Worm (Caenorhabditis elegans) whole organism, early embryonic: ENCODE measurements around the gene ndub-2.

Experiments used
- B0310.2 ChIP-seq: sonication (generic microtip); optimal IDR thresholded peaks from 2 replicates; lab custom pipeline; 2016; ENCODE audit warnings: mild to moderate bottlenecking, missing genetic modification characterization, missing compliant biosample characterization
- aly-1 ChIP-seq: sonication (generic microtip); optimal IDR thresholded peaks from 2 replicates; lab custom pipeline; 2016; ENCODE audit warnings: missing genetic modification characterization, missing compliant biosample characterization
- ama-1 ChIP-seq: fragments of 150-350 bp; optimal IDR thresholded peaks from 2 replicates; lab custom pipeline; 2014
- ceh-36 ChIP-seq: sonication (generic microtip); optimal IDR thresholded peaks from 2 replicates; lab custom pipeline; 2016; ENCODE audit warnings: missing genetic modification characterization, inconsistent platforms, missing compliant biosample characterization
- hmbx-1 ChIP-seq: sonication (generic microtip); optimal IDR thresholded peaks from 2 replicates; lab custom pipeline; 2016; ENCODE audit warnings: mild to moderate bottlenecking, missing genetic modification characterization, missing compliant biosample characterization
- hmg-4 ChIP-seq: fragments of 200-800 bp; sonication (Bioruptor generic); optimal IDR thresholded peaks from 2 replicates; lab custom pipeline; 2018; ENCODE audit warnings: mild to moderate bottlenecking, missing genetic modification characterization, missing compliant biosample characterization
- hnd-1 ChIP-seq: sonication (generic microtip); optimal IDR thresholded peaks from 2 replicates; lab custom pipeline; 2016; ENCODE audit warnings: missing genetic modification characterization, missing compliant biosample characterization
- pes-1 ChIP-seq: fragments of 200-800 bp; sonication (Bioruptor generic); IDR thresholded peaks from 2 replicates; pipeline ENCODE4 v1.3.6; 2022; ENCODE audit warnings: missing genetic modification reagents, missing genetic modification characterization, missing compliant biosample characterization
- scrt-1 ChIP-seq: fragments of 200-800 bp; sonication (Bioruptor generic); IDR thresholded peaks from 2 replicates; pipeline ENCODE4 v1.3.6; 2022; ENCODE audit warnings: missing genetic modification characterization, missing compliant biosample characterization
- sea-1 ChIP-seq: fragments of 200-800 bp; sonication (Bioruptor generic); conservative IDR thresholded peaks from 2 replicates; pipeline ENCODE4 v1.3.6; 2022; ENCODE audit warnings: missing genetic modification characterization, missing compliant biosample characterization
- tbx-11 ChIP-seq: fragments of 200-800 bp; sonication (Bioruptor generic); IDR thresholded peaks from 2 replicates; pipeline ENCODE4 v1.3.6; 2022; ENCODE audit warnings: missing genetic modification characterization, missing compliant biosample characterization

DNA sequence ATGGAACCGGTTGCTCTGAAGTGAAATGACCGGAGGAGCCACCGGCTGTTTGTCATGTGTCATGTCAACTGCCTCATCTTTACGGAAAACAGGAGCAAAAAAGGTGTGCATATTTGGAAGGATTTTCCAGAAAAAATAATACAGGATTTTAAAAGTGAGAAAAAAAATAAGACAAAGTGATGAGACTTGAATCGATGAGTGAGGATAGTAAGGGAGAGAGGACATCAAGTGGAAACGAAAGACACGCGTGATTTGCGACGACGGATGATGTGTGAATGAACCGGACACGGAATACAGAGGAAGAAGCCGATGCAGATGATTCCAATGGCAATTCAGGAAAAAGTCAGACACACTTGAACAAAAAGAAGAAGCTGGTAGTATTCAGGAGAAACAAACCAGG, 28.1 kb downstream of the ndub-2 start:
- TF ChIP-seq scrt-1 (no peak), tbx-11 (GFP tag; lab: Robert Waterston, UW) (no peak), hmbx-1 (tag; lab: Kevin White, UChicago) (no peak), ama-1 (lab: Kevin White, UChicago) (no peak), sea-1 (GFP tag; lab: Robert Waterston, UW) (no peak), hmg-4 (GFP tag; lab: Kevin White, UChicago) (no peak), B0310.2 (no peak), pes-1 (GFP tag; lab: Robert Waterston, UW) (no peak), aly-1 (tag; lab: Kevin White, UChicago) (no peak), hnd-1 (tag; lab: Kevin White, UChicago) (no peak), ceh-36 (tag; lab: Kevin White, UChicago) (no peak)
